Worm (Caenorhabditis elegans): Measurements from ENCODE around the gene ceh-83.

The ceh-83 gene

ce11 chrII:1692827-1693226 is 43.5 kb downstream of the ceh-83 start, which contains the start of gene fbxc-21:
fbxc-21 (minus strand) TSS chrII:1692927.
- no peak for TF ChIP-seq unc-62 (GFP tag; optimal IDR thresholded peaks at IDR 0.05)

DNA sequence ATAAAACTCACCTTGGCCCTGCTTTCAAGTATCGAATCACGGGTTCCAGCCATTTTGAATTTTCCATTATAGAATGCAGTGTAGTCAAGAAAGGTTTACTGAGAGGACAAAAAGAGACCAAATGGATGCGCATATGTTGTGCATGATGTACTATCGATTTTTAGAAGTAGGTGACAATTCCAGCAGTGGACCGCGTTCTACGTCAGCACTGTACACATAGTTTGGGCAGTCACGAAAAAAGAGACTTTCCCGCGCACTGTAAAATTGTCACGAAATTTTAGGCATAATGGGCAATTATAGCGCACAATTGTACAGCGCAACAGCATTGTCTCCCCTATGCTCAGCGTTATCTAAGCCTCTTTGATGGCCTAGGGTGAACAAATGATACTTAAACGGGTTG is 45.3 kb downstream of the ceh-83 start, which contains the start of gene fbxc-22:
Gene fbxc-22, minus strand, starts transcription at position 101 of the 400 bp plus-strand sequence.
- no peak for TF ChIP-seq unc-62 (GFP tag; optimal IDR thresholded peaks at IDR 0.05)

ce11 chrII:1688813-1689212 is 47.5 kb downstream of the ceh-83 start, which contains the start of the genes fbxb-18 and fbxb-19:
fbxb-18 (minus strand) TSS chrII:1688913.
fbxb-19 (minus strand) TSS chrII:1689181.
- TF ChIP-seq unc-62 (GFP tag; optimal IDR thresholded peaks at IDR 0.05): no peak

DNA sequence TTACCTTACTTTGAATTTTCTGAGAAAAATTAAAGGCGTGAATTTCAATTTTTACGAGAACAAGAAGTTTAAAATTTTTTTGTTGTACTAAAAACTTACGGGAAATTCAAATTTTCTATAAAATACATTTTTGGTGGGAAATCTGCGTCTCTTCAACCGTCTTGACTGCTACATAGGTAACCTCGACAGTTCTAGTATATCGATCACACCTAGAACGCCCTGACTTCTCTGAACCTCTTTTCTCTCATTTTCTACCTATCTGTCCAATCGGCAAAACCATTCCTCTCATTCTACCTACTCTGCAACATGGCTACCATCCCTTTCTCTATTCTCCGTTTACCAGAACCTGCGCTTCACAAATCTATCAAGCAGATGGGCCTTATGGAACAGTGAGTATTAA is 52.6 kb downstream of the ceh-83 start, which contains the start of gene fbxb-25:
Gene fbxb-25, plus strand, starts transcription at position 301 of the 400 bp plus-strand sequence.
- TF ChIP-seq unc-62 (GFP tag; optimal IDR thresholded peaks at IDR 0.05): no peak

Data from whole organism, dauer.